Fruit fly (Drosophila melanogaster): ENCODE results near the gene CG12268.

The CG12268 gene

dm6 chr3R:23921701-23922501 is 26.3 kb downstream of the CG12268 start (continued):
- TF ChIP-seq pnt (GFP tag; optimal IDR thresholded peaks at IDR 0.05) = no peak
- no peak for TF ChIP-seq so (GFP tag; IDR thresholded peaks at IDR 0.05)
- TF ChIP-seq dan (GFP tag; IDR thresholded peaks at IDR 0.05) = no peak
- no peak for TF ChIP-seq CG8765 (GFP tag; IDR thresholded peaks at IDR 0.05)
- TF ChIP-seq kni (GFP tag; optimal IDR thresholded peaks at IDR 0.05) = peak; percentile 81
- TF ChIP-seq salm (tag; optimal IDR thresholded peaks at IDR 0.05) = no peak
- peak; percentile 10 for TF ChIP-seq Six4 (GFP tag; optimal IDR thresholded peaks at IDR 0.05)
- peak; percentile 61; the same call in 1 of the 2 replicates for TF ChIP-seq CG32532 (GFP tag; IDR thresholded peaks at IDR 0.05)
- TF ChIP-seq sens-2 (GFP tag; IDR thresholded peaks at IDR 0.05) = no peak
- no peak for TF ChIP-seq C15 (GFP tag; IDR thresholded peaks at IDR 0.05)
- TF ChIP-seq CG6254 (GFP tag; optimal IDR thresholded peaks at IDR 0.05) = no peak
- no peak for TF ChIP-seq cad (GFP tag; optimal IDR thresholded peaks at IDR 0.05)
- TF ChIP-seq CG17912 (GFP tag; optimal IDR thresholded peaks at IDR 0.05) = no peak
- TF ChIP-seq Opbp (GFP tag; IDR thresholded peaks at IDR 0.05; ENCODE audit: partially characterized antibody) = no peak
- no peak for TF ChIP-seq CG33557 (GFP tag; optimal IDR thresholded peaks at IDR 0.05)
- no peak for TF ChIP-seq zen (tag; optimal IDR thresholded peaks at IDR 0.05)
- peak; percentile 28; the same call in 1 of the 3 replicates for TF ChIP-seq tgo (GFP tag; IDR thresholded peaks at IDR 0.05)
- TF ChIP-seq CG6689 (GFP tag; IDR thresholded peaks at IDR 0.05) = peak; percentile 81
- TF ChIP-seq CG9876 (GFP tag; optimal IDR thresholded peaks at IDR 0.05) = no peak
- TF ChIP-seq CG2120 (GFP tag; optimal IDR thresholded peaks at IDR 0.05) = peak; percentile 5
- peak; percentile 14 for TF ChIP-seq Dek (tag; optimal IDR thresholded peaks at IDR 0.05)
- TF ChIP-seq CG3726 (GFP tag; IDR thresholded peaks at IDR 0.05) = no peak
- TF ChIP-seq ttk (GFP tag; IDR thresholded peaks at IDR 0.05) = peak; percentile 53
- peak; percentile 2 for TF ChIP-seq CG12236 (GFP tag; optimal IDR thresholded peaks at IDR 0.05)
- no peak for TF ChIP-seq corto (GFP tag; optimal IDR thresholded peaks at IDR 0.05)
- peak; percentile 70 for TF ChIP-seq yki (optimal IDR thresholded peaks at IDR 0.05)
- no peak for TF ChIP-seq CG5953 (GFP tag; IDR thresholded peaks at IDR 0.05)
- peak; percentile 35 for TF ChIP-seq CG4328 (GFP tag; optimal IDR thresholded peaks at IDR 0.05)
- TF ChIP-seq CG12942 (GFP tag; optimal IDR thresholded peaks at IDR 0.05) = no peak
- peak; percentile 31 for TF ChIP-seq CG2712 (tag; optimal IDR thresholded peaks at IDR 0.05)
- TF ChIP-seq CG1832 (GFP tag; optimal IDR thresholded peaks at IDR 0.05) = peak; percentile 41
- no peak for TF ChIP-seq Neu2 (GFP tag; optimal IDR thresholded peaks at IDR 0.05; ENCODE audit: borderline replicate concordance)
- peak; percentile 55 for TF ChIP-seq jing (GFP tag; optimal IDR thresholded peaks at IDR 0.05)
- TF ChIP-seq CG8281 (tag; optimal IDR thresholded peaks at IDR 0.05) = peak; percentile 12
- no peak; the same call in 1 of the 2 replicates for TF ChIP-seq Bgb (GFP tag; IDR thresholded peaks at IDR 0.05; ENCODE audit: partially characterized antibody)
- no peak for TF ChIP-seq CG7786 (GFP tag; optimal IDR thresholded peaks at IDR 0.05)
- TF ChIP-seq pfk (GFP tag; optimal IDR thresholded peaks at IDR 0.05) = peak; percentile 8
- peak; percentile 56 for TF ChIP-seq Kr (GFP tag; optimal IDR thresholded peaks at IDR 0.05)
- TF ChIP-seq sens (GFP tag) = peak; percentile 80
- TF ChIP-seq Optix (GFP tag; IDR thresholded peaks at IDR 0.05) = peak; percentile 30; the same call in 1 of the 3 replicates
- no peak for TF ChIP-seq Fer2 (tag; optimal IDR thresholded peaks at IDR 0.05)
- TF ChIP-seq eve (GFP tag; optimal IDR thresholded peaks at IDR 0.05) = no peak
- peak; percentile 54; the same call in 1 of the 2 replicates for TF ChIP-seq Awh (GFP tag; IDR thresholded peaks at IDR 0.05)
- peak; percentile 5 for TF ChIP-seq nmo (GFP tag; optimal IDR thresholded peaks at IDR 0.05)
- no peak for TF ChIP-seq Deaf1 (tag; optimal IDR thresholded peaks at IDR 0.05)
- TF ChIP-seq CG14965 (GFP tag; optimal IDR thresholded peaks at IDR 0.05; ENCODE audit: borderline replicate concordance) = no peak

Data from whole organism, embryonic.